Fruit fly (Drosophila melanogaster) whole organism, embryonic: Measurements from ENCODE around the gene anox.
A peak's percentile ranks its signal among the peaks of the same experiment; 100 is the strongest.

ENCODE experiments used
- CG10366 ChIP-seq: fragments of 200-800 bp; sonication (Bioruptor generic); IDR thresholded peaks from 2 replicates; pipeline ENCODE4 v1.3.6; 2022; ENCODE audit warnings: missing biosample characterization, missing genetic modification characterization
- CG11093 ChIP-seq: fragments of 200-800 bp; sonication (Bioruptor generic); IDR thresholded peaks from 3 replicates; pipeline ENCODE4 v1.3.6; 2022; ENCODE audit warnings: missing biosample characterization, missing genetic modification characterization
- CG11696 ChIP-seq: fragments of 200-800 bp; sonication (Bioruptor generic); IDR thresholded peaks from 2 replicates; pipeline ENCODE4 v1.3.6; 2022; ENCODE audit warnings: missing biosample characterization, missing genetic modification characterization
- CG12155 ChIP-seq: fragments of 200-800 bp; sonication (Bioruptor generic); optimal IDR thresholded peaks from 3 replicates; lab custom pipeline; 2016; ENCODE audit warnings: missing biosample characterization, missing genetic modification characterization
- CG12236 ChIP-seq: fragments of 200-800 bp; sonication (Bioruptor generic); optimal IDR thresholded peaks from 2 replicates; lab custom pipeline; 2016; ENCODE audit warnings: missing biosample characterization, missing genetic modification characterization
- CG12744 ChIP-seq: fragments of 200-800 bp; sonication (Bioruptor generic); optimal IDR thresholded peaks from 2 replicates; lab custom pipeline; 2016; ENCODE audit warnings: missing biosample characterization, missing genetic modification characterization
- CG13287 ChIP-seq: fragments of 200-800 bp; sonication (Bioruptor generic); IDR thresholded peaks from 2 replicates; pipeline ENCODE4 v1.3.6; 2022; ENCODE audit warnings: missing biosample characterization, missing genetic modification characterization; ENCODE audit not compliant: partially characterized antibody
- CG13424 ChIP-seq: fragments of 200-800 bp; sonication (Bioruptor generic); optimal IDR thresholded peaks from 2 replicates; lab custom pipeline; 2019; ENCODE audit warnings: missing biosample characterization, mild to moderate bottlenecking, missing genetic modification characterization, moderate library complexity
- CG13624 ChIP-seq: fragments of 200-800 bp; sonication (Bioruptor generic); optimal IDR thresholded peaks from 2 replicates; lab custom pipeline; 2016; ENCODE audit warnings: missing biosample characterization, missing genetic modification characterization
- CG14014 ChIP-seq: fragments of 200-800 bp; sonication (Bioruptor generic); IDR thresholded peaks from 2 replicates; pipeline ENCODE4 v1.3.6; 2022; ENCODE audit warnings: missing biosample characterization, missing genetic modification characterization
- CG14965 ChIP-seq: fragments of 200-800 bp; sonication (Bioruptor generic); optimal IDR thresholded peaks from 2 replicates; lab custom pipeline; 2016; ENCODE audit warnings: missing biosample characterization, missing genetic modification characterization, borderline replicate concordance
- CG1603 ChIP-seq: fragments of 200-800 bp; sonication (Bioruptor generic); optimal IDR thresholded peaks from 2 replicates; lab custom pipeline; 2019; ENCODE audit warnings: missing biosample characterization, mild to moderate bottlenecking, missing genetic modification characterization, moderate library complexity
- CG2116 ChIP-seq: fragments of 200-800 bp; sonication (Bioruptor generic); optimal IDR thresholded peaks from 3 replicates; lab custom pipeline; 2018; ENCODE audit warnings: missing biosample characterization, mild to moderate bottlenecking, missing genetic modification characterization
- CG2129 ChIP-seq: fragments of 200-800 bp; sonication (Bioruptor generic); IDR thresholded peaks from 2 replicates; pipeline ENCODE4 v1.3.6; 2022; ENCODE audit warnings: missing biosample characterization, missing genetic modification characterization; ENCODE audit not compliant: partially characterized antibody
- CG2199 ChIP-seq: fragments of 200-800 bp; sonication (Bioruptor generic); IDR thresholded peaks from 3 replicates; pipeline ENCODE4 v1.3.6; 2022; ENCODE audit warnings: missing biosample characterization, missing genetic modification characterization
- CG3163 ChIP-seq: fragments of 200-800 bp; sonication (Bioruptor generic); optimal IDR thresholded peaks from 3 replicates; lab custom pipeline; 2016; ENCODE audit warnings: missing biosample characterization, missing genetic modification characterization
- CG3281 ChIP-seq: fragments of 200-800 bp; sonication (Bioruptor generic); optimal IDR thresholded peaks from 3 replicates; lab custom pipeline; 2017; ENCODE audit warnings: missing biosample characterization, mild to moderate bottlenecking, missing genetic modification characterization
- CG34376 ChIP-seq: fragments of 200-800 bp; sonication (Bioruptor generic); optimal IDR thresholded peaks from 2 replicates; lab custom pipeline; 2018; ENCODE audit warnings: missing biosample characterization, mild to moderate bottlenecking, missing genetic modification characterization
- CG4328 ChIP-seq: fragments of 200-800 bp; sonication (Bioruptor generic); optimal IDR thresholded peaks from 3 replicates; lab custom pipeline; 2017; ENCODE audit warnings: missing biosample characterization, missing genetic modification reagents, missing genetic modification characterization
- CG4360 ChIP-seq: fragments of 200-800 bp; sonication (Bioruptor generic); IDR thresholded peaks from 2 replicates; pipeline ENCODE4 v1.3.6; 2022; ENCODE audit warnings: missing biosample characterization, missing genetic modification characterization
- H2.0 ChIP-seq: fragments of 200-800 bp; sonication (Bioruptor generic); IDR thresholded peaks from 2 replicates; pipeline ENCODE4 v1.3.6; 2022; ENCODE audit warnings: missing biosample characterization, missing genetic modification characterization
- HHEX ChIP-seq: fragments of 200-800 bp; sonication (Bioruptor generic); optimal IDR thresholded peaks from 3 replicates; lab custom pipeline; 2017; ENCODE audit warnings: missing biosample characterization, mild to moderate bottlenecking, missing genetic modification characterization, missing genetic modification reagents
- Jarid2 ChIP-seq: fragments of 200-800 bp; sonication (Bioruptor generic); optimal IDR thresholded peaks from 3 replicates; lab custom pipeline; 2017; ENCODE audit warnings: mild to moderate bottlenecking, missing biosample characterization, missing genetic modification reagents, missing genetic modification characterization
- MTF-1 ChIP-seq: fragments of 200-800 bp; sonication (Bioruptor generic); optimal IDR thresholded peaks from 2 replicates; lab custom pipeline; 2018; ENCODE audit warnings: missing biosample characterization, mild to moderate bottlenecking, missing genetic modification characterization, borderline replicate concordance
- Oaz ChIP-seq: fragments of 200-800 bp; sonication (Bioruptor generic); IDR thresholded peaks from 2 replicates; pipeline ENCODE4 v1.3.6; 2022; ENCODE audit warnings: missing biosample characterization, missing genetic modification characterization
- Optix ChIP-seq: fragments of 200-800 bp; sonication (Bioruptor generic); IDR thresholded peaks from 3 replicates; pipeline ENCODE4 v1.3.6; 2022; ENCODE audit warnings: missing biosample characterization, missing genetic modification characterization
- Rx ChIP-seq: fragments of 200-800 bp; sonication (Bioruptor generic); IDR thresholded peaks from 2 replicates; pipeline ENCODE4 v1.3.6; 2022; ENCODE audit warnings: missing biosample characterization, missing genetic modification characterization
- Sry-β ChIP-seq: fragments of 200-800 bp; sonication (Bioruptor generic); optimal IDR thresholded peaks from 2 replicates; lab custom pipeline; 2018; ENCODE audit warnings: missing biosample characterization, mild to moderate bottlenecking, missing genetic modification characterization, moderate library complexity
- Ssrp ChIP-seq: fragments of 200-800 bp; sonication (Bioruptor generic); optimal IDR thresholded peaks from 2 replicates; lab custom pipeline; 2018; ENCODE audit warnings: missing biosample characterization, mild to moderate bottlenecking, missing genetic modification characterization, moderate library complexity
- Xbp1 ChIP-seq: fragments of 200-800 bp; sonication (Bioruptor generic); optimal IDR thresholded peaks from 3 replicates; lab custom pipeline; 2016; ENCODE audit warnings: missing biosample characterization, mild to moderate bottlenecking, missing genetic modification characterization
- cad ChIP-seq: fragments of >200 bp; optimal IDR thresholded peaks from 2 replicates; lab custom pipeline; 2017; ENCODE audit warnings: missing biosample characterization, missing genetic modification characterization
- corto ChIP-seq: fragments of 200-800 bp; sonication (Bioruptor generic); optimal IDR thresholded peaks from 2 replicates; lab custom pipeline; 2016; ENCODE audit warnings: missing biosample characterization, mild to moderate bottlenecking, missing genetic modification characterization, moderate library complexity
- dmrt11E ChIP-seq: fragments of 200-800 bp; sonication (Bioruptor generic); optimal IDR thresholded peaks from 3 replicates; lab custom pipeline; 2018; ENCODE audit warnings: missing biosample characterization, mild to moderate bottlenecking, missing genetic modification characterization, moderate library complexity
- gfzf ChIP-seq: fragments of 200-800 bp; sonication (Bioruptor generic); optimal IDR thresholded peaks from 2 replicates; lab custom pipeline; 2016; ENCODE audit warnings: missing biosample characterization, mild to moderate bottlenecking, missing genetic modification characterization, moderate library complexity
- h ChIP-seq: fragments of >200 bp; optimal IDR thresholded peaks from 2 replicates; lab custom pipeline; 2017
- insv ChIP-seq, 2 experiments: fragments of 200-800 bp; sonication (Bioruptor generic); optimal IDR thresholded peaks; 3 replicates each; lab custom pipeline; 2016 to 2018; ENCODE audit warnings: missing biosample characterization in 2 of 2, missing genetic modification characterization in 2 of 2
- nom ChIP-seq: fragments of 200-800 bp; sonication (Bioruptor generic); optimal IDR thresholded peaks from 2 replicates; lab custom pipeline; 2017; ENCODE audit warnings: missing biosample characterization, missing genetic modification characterization, mild to moderate bottlenecking, moderate library complexity, missing genetic modification reagents
- pfk ChIP-seq: fragments of 200-800 bp; sonication (Bioruptor generic); optimal IDR thresholded peaks from 2 replicates; lab custom pipeline; 2018; ENCODE audit warnings: missing biosample characterization, mild to moderate bottlenecking, missing genetic modification characterization, moderate library complexity
- pros ChIP-seq: fragments of 200-800 bp; sonication (Bioruptor generic); optimal IDR thresholded peaks from 3 replicates; lab custom pipeline; 2019; ENCODE audit warnings: missing biosample characterization, mild to moderate bottlenecking, missing genetic modification characterization, moderate library complexity
- pum ChIP-seq: fragments of 200-800 bp; sonication (Bioruptor generic); optimal IDR thresholded peaks from 2 replicates; lab custom pipeline; 2016; ENCODE audit warnings: missing biosample characterization, missing genetic modification characterization
- repo ChIP-seq: fragments of 200-800 bp; sonication (Bioruptor generic); optimal IDR thresholded peaks from 2 replicates; lab custom pipeline; 2016; ENCODE audit warnings: missing biosample characterization, missing genetic modification characterization
- schlank ChIP-seq: fragments of 200-800 bp; sonication (Bioruptor generic); optimal IDR thresholded peaks from 2 replicates; lab custom pipeline; 2018; ENCODE audit warnings: missing biosample characterization, mild to moderate bottlenecking, missing genetic modification characterization
- sisA ChIP-seq: fragments of 200-800 bp; sonication (Bioruptor generic); IDR thresholded peaks from 2 replicates; pipeline ENCODE4 v1.3.6; 2022; ENCODE audit warnings: missing biosample characterization, missing genetic modification characterization
- slou ChIP-seq: fragments of 200-800 bp; sonication (Bioruptor generic); optimal IDR thresholded peaks from 3 replicates; lab custom pipeline; 2016; ENCODE audit warnings: missing biosample characterization, missing genetic modification characterization
- sr ChIP-seq: fragments of 200-800 bp; sonication (Bioruptor generic); IDR thresholded peaks from 3 replicates; pipeline ENCODE4 v1.3.6; 2022; ENCODE audit warnings: missing biosample characterization, missing genetic modification characterization
- stwl ChIP-seq: fragments of 200-800 bp; sonication (Bioruptor generic); optimal IDR thresholded peaks from 3 replicates; lab custom pipeline; 2018; ENCODE audit warnings: missing biosample characterization, mild to moderate bottlenecking, missing genetic modification characterization, moderate library complexity
- tna ChIP-seq: fragments of 200-800 bp; sonication (Bioruptor generic); IDR thresholded peaks from 2 replicates; pipeline ENCODE4 v1.3.6; 2022; ENCODE audit warnings: missing biosample characterization, missing genetic modification characterization; ENCODE audit not compliant: partially characterized antibody
- wor ChIP-seq: fragments of 200-800 bp; sonication (Bioruptor generic); IDR thresholded peaks from 2 replicates; pipeline ENCODE4 v1.3.6; 2022; ENCODE audit warnings: missing biosample characterization, missing genetic modification characterization
- zf30C ChIP-seq: fragments of 200-800 bp; sonication (Bioruptor generic); optimal IDR thresholded peaks from 3 replicates; lab custom pipeline; 2018; ENCODE audit warnings: missing biosample characterization, mild to moderate bottlenecking, missing genetic modification characterization

The anox gene

dm6 chrX:21281039-21281911 lies 37.8 kb downstream of the anox start, which contains the start of gene Mnr (continued):
- TF ChIP-seq gfzf (GFP tag; lab: Kevin White, UChicago) (no peak), CG11093 (no peak), CG4360 (GFP tag; lab: Robert Waterston, UW) (no peak), h (lab: Kevin White, UChicago) (no peak), zf30C (GFP tag; lab: Kevin White, UChicago) (no peak), pfk (no peak), dmrt11E (tag; lab: Kevin White, UChicago) (no peak), CG13424 (tag; lab: Kevin White, UChicago) (no peak), CG14965 (GFP tag; lab: Kevin White, UChicago) (no peak), pros (GFP tag; lab: Kevin White, UChicago) (peak; percentile 49), CG2116 (GFP tag; lab: Kevin White, UChicago) (no peak), Rx (GFP tag; lab: Robert Waterston, UW) (no peak), Optix (GFP tag; lab: Robert Waterston, UW) (no peak), MTF-1 (GFP tag; lab: Kevin White, UChicago) (peak; percentile 61), Oaz (no peak), repo (GFP tag; lab: Kevin White, UChicago) (no peak), Ssrp (tag; lab: Kevin White, UChicago) (no peak), corto (GFP tag; lab: Kevin White, UChicago) (no peak), schlank (tag; lab: Kevin White, UChicago) (no peak), sr (0 out of 3 replicates have a peak, but pooled peaks have one; percentile 36), HHEX (no peak), nom (GFP tag; lab: Kevin White, UChicago) (peak; percentile 62), CG2199 (GFP tag; lab: Robert Waterston, UW) (peak; percentile 63; the same call in 1 of the 3 replicates), Xbp1 (GFP tag; lab: Kevin White, UChicago) (no peak), CG12236 (GFP tag; lab: Kevin White, UChicago) (no peak), wor (no peak), Jarid2 (GFP tag; lab: Kevin White, UChicago) (peak; percentile 80), CG12744 (GFP tag; lab: Kevin White, UChicago) (no peak), H2.0 (no peak), CG12155 (GFP tag; lab: Kevin White, UChicago) (no peak), sisA (GFP tag; lab: Robert Waterston, UW) (no peak), tna (GFP tag; lab: Robert Waterston, UW) (peak; percentile 58; the same call in 1 of the 2 replicates), CG2129 (GFP tag; lab: Robert Waterston, UW) (no peak), CG14014 (GFP tag; lab: Robert Waterston, UW) (no peak), CG13624 (no peak), CG1603 (tag; lab: Kevin White, UChicago) (no peak), CG3281 (GFP tag; lab: Kevin White, UChicago) (no peak), CG34376 (GFP tag; lab: Kevin White, UChicago) (peak; percentile 61), CG3163 (GFP tag; lab: Kevin White, UChicago) (no peak), Sry-β (no peak), slou (no peak), pum (GFP tag; lab: Kevin White, UChicago) (no peak), CG13287 (peak; percentile 45), CG10366 (GFP tag; lab: Robert Waterston, UW) (no peak), insv (GFP tag; optimal IDR thresholded peaks at IDR 0.05; lab: Kevin White, UChicago) (no peak), CG4328 (GFP tag; lab: Kevin White, UChicago) (no peak), cad (GFP tag; lab: Kevin White, UChicago) (no peak), stwl (tag; lab: Kevin White, UChicago) (peak; percentile 9), CG11696 (GFP tag; lab: Robert Waterston, UW) (no peak)
